Worm (Caenorhabditis elegans) whole organism, midembryonic: ENCODE data around the gene kvs-5.

Experiments
- T22C8.4 ChIP-seq: fragments of 200-800 bp; sonication (Bioruptor generic); IDR thresholded peaks from 2 replicates; pipeline ENCODE4 v1.3.6; 2022; ENCODE audit warnings: missing genetic modification characterization, missing compliant biosample characterization
- cog-1 ChIP-seq: sonication (generic microtip); optimal IDR thresholded peaks from 2 replicates; lab custom pipeline; 2016; ENCODE audit warnings: missing genetic modification characterization, missing compliant biosample characterization
- flt-1 ChIP-seq: fragments of 200-800 bp; sonication (Bioruptor generic); IDR thresholded peaks from 2 replicates; pipeline ENCODE4 v1.3.6; 2022; ENCODE audit warnings: missing genetic modification characterization, missing compliant biosample characterization
- klf-2 ChIP-seq: fragments of 200-800 bp; sonication (Bioruptor generic); conservative IDR thresholded peaks from 2 replicates; pipeline ENCODE4 v1.3.6; 2022; ENCODE audit warnings: missing genetic modification reagents, missing genetic modification characterization, missing compliant biosample characterization
- med-1 ChIP-seq: sonication (generic microtip); optimal IDR thresholded peaks from 2 replicates; lab custom pipeline; 2017; ENCODE audit warnings: missing genetic modification characterization, mild to moderate bottlenecking, missing compliant biosample characterization, antibody characterized with exemption, missing genetic modification reagents; ENCODE audit not compliant: insufficient read depth
- ref-1 ChIP-seq: fragments of 200-800 bp; sonication (Bioruptor generic); conservative IDR thresholded peaks from 2 replicates; pipeline ENCODE4 v1.3.6; 2022; ENCODE audit warnings: missing genetic modification reagents, missing genetic modification characterization, missing compliant biosample characterization
- tab-1 ChIP-seq: fragments of 200-800 bp; sonication (Bioruptor generic); IDR thresholded peaks from 2 replicates; pipeline ENCODE4 v1.3.6; 2022; ENCODE audit warnings: missing genetic modification characterization, missing compliant biosample characterization
- ztf-23 ChIP-seq: fragments of 200-800 bp; sonication (Bioruptor generic); IDR thresholded peaks from 2 replicates; pipeline ENCODE4 v1.3.6; 2022; ENCODE audit warnings: missing genetic modification reagents, missing genetic modification characterization, missing compliant biosample characterization
- ztf-29 ChIP-seq: fragments of 200-800 bp; sonication (Bioruptor generic); IDR thresholded peaks from 2 replicates; pipeline ENCODE4 v1.3.6; 2022; ENCODE audit warnings: missing genetic modification reagents, missing genetic modification characterization, missing compliant biosample characterization

DNA sequence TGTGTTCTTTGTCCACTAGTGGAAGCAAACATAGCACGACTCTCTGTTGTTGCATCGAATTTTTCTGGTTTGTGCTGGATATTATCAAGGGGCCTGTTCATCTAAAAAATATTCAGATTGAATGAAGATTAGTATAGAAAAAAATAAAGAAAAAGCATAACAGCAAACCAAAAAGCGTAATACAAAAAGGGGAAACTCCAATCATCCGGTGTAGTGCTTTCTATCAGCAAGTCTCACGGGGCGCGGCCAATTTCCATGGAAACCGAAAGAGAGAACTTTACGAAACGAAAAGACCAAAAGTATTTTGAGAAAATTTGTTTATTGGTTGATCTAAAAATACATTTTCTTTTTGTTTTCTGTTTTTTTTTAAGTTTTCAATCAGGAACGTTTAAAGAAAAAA, 38.2 kb upstream of the kvs-5 start, which contains the start of gene Y55F3C.17:
- TF ChIP-seq cog-1 (tag; lab: Kevin White, UChicago) (no peak), klf-2 (GFP tag; lab: Robert Waterston, UW) (no peak), ztf-23 (no peak), med-1 (no peak), tab-1 (GFP tag; lab: Robert Waterston, UW) (no peak), flt-1 (GFP tag; lab: Robert Waterston, UW) (no peak), ztf-29 (no peak), ref-1 (no peak), T22C8.4 (GFP tag; lab: Robert Waterston, UW) (no peak)
